Worm (Caenorhabditis elegans) whole organism, mixed stage, embryonic: ENCODE measurements around the gene C16C8.4.

ENCODE experiments used
- M03D4.4 ChIP-seq: sonication (generic microtip); optimal IDR thresholded peaks from 2 replicates; lab custom pipeline; 2017; ENCODE audit warnings: mild to moderate bottlenecking, missing genetic modification characterization, missing compliant biosample characterization
- bed-3 ChIP-seq: fragments of 200-800 bp; sonication (Bioruptor generic); optimal IDR thresholded peaks from 3 replicates; lab custom pipeline; 2018; ENCODE audit warnings: mild to moderate bottlenecking, missing genetic modification characterization, moderate library complexity, missing compliant biosample characterization
- blmp-1 ChIP-seq: fragments of 150-350 bp; optimal IDR thresholded peaks from 2 replicates; lab custom pipeline; 2014; ENCODE audit warnings: missing biosample characterization, missing genetic modification characterization
- ceh-39 ChIP-seq: fragments of 150-350 bp; optimal IDR thresholded peaks from 2 replicates; lab custom pipeline; 2014; ENCODE audit warnings: missing biosample characterization, missing genetic modification characterization
- ceh-43 ChIP-seq: fragments of 200-800 bp; sonication (Bioruptor generic); optimal IDR thresholded peaks from 2 replicates; lab custom pipeline; 2018; ENCODE audit warnings: mild to moderate bottlenecking, missing genetic modification characterization, moderate library complexity, missing compliant biosample characterization
- ceh-83 ChIP-seq: fragments of 200-800 bp; sonication (Bioruptor generic); optimal IDR thresholded peaks from 2 replicates; lab custom pipeline; 2018; ENCODE audit warnings: mild to moderate bottlenecking, missing genetic modification characterization, missing compliant biosample characterization
- ces-1 ChIP-seq: fragments of 150-350 bp; optimal IDR thresholded peaks from 2 replicates; lab custom pipeline; 2014; ENCODE audit warnings: missing biosample characterization, missing genetic modification reagents, missing genetic modification characterization
- cnd-1 ChIP-seq: fragments of 200-800 bp; sonication (Bioruptor generic); optimal IDR thresholded peaks from 2 replicates; lab custom pipeline; 2018; ENCODE audit warnings: mild to moderate bottlenecking, missing genetic modification characterization, missing compliant biosample characterization
- drap-1 ChIP-seq: fragments of 200-800 bp; sonication (Bioruptor generic); optimal IDR thresholded peaks from 3 replicates; lab custom pipeline; 2018; ENCODE audit warnings: mild to moderate bottlenecking, missing genetic modification characterization, missing compliant biosample characterization
- elt-1 ChIP-seq: sonication (generic microtip); optimal IDR thresholded peaks from 2 replicates; lab custom pipeline; 2017; ENCODE audit warnings: missing genetic modification characterization, mild to moderate bottlenecking, missing compliant biosample characterization, antibody characterized with exemption, moderate library complexity, borderline replicate concordance; ENCODE audit not compliant: insufficient read depth
- flh-1 ChIP-seq: fragments of 200-800 bp; sonication (Bioruptor generic); optimal IDR thresholded peaks from 2 replicates; lab custom pipeline; 2018; ENCODE audit warnings: mild to moderate bottlenecking, missing genetic modification characterization, moderate library complexity, missing compliant biosample characterization
- ham-2 ChIP-seq: fragments of 200-800 bp; sonication (Bioruptor generic); optimal IDR thresholded peaks from 2 replicates; lab custom pipeline; 2018; ENCODE audit warnings: mild to moderate bottlenecking, missing genetic modification characterization, missing compliant biosample characterization
- hlh-1 ChIP-seq: fragments of 150-350 bp; optimal IDR thresholded peaks from 2 replicates; lab custom pipeline; 2014; ENCODE audit warnings: missing biosample characterization, missing genetic modification reagents, missing genetic modification characterization
- lin-13 ChIP-seq: fragments of 150-350 bp; optimal IDR thresholded peaks from 2 replicates; lab custom pipeline; 2014; ENCODE audit warnings: missing biosample characterization, missing genetic modification characterization
- lin-32 ChIP-seq: fragments of 200-800 bp; sonication (Bioruptor generic); optimal IDR thresholded peaks from 2 replicates; lab custom pipeline; 2018; ENCODE audit warnings: mild to moderate bottlenecking, missing genetic modification characterization, missing compliant biosample characterization
- lsy-2 ChIP-seq: fragments of 150-350 bp; optimal IDR thresholded peaks from 2 replicates; lab custom pipeline; 2014; ENCODE audit warnings: missing biosample characterization, missing genetic modification characterization
- mab-5 ChIP-seq: fragments of 150-350 bp; optimal IDR thresholded peaks from 2 replicates; lab custom pipeline; 2014; ENCODE audit warnings: missing biosample characterization, missing genetic modification characterization
- mep-1 ChIP-seq: fragments of 150-350 bp; optimal IDR thresholded peaks from 2 replicates; lab custom pipeline; 2017; ENCODE audit warnings: missing biosample characterization, missing genetic modification reagents, missing genetic modification characterization, inconsistent platforms
- mls-2 ChIP-seq: sonication (generic microtip); optimal IDR thresholded peaks from 2 replicates; lab custom pipeline; 2016; ENCODE audit warnings: mild to moderate bottlenecking, missing genetic modification characterization, moderate library complexity, missing compliant biosample characterization
- nhr-2 ChIP-seq: fragments of 150-350 bp; optimal IDR thresholded peaks from 2 replicates; lab custom pipeline; 2014; ENCODE audit warnings: missing biosample characterization, missing genetic modification characterization
- nhr-237 ChIP-seq: fragments of 150-350 bp; optimal IDR thresholded peaks from 2 replicates; lab custom pipeline; 2014; ENCODE audit warnings: missing biosample characterization, missing genetic modification characterization
- nhr-28 ChIP-seq: fragments of 150-350 bp; optimal IDR thresholded peaks from 2 replicates; lab custom pipeline; 2014; ENCODE audit warnings: missing biosample characterization, missing genetic modification characterization
- nhr-76 ChIP-seq: sonication (generic microtip); optimal IDR thresholded peaks from 2 replicates; lab custom pipeline; 2017; ENCODE audit warnings: missing biosample characterization, missing genetic modification characterization
- pha-4 ChIP-seq: fragments of 150-350 bp; optimal IDR thresholded peaks from 2 replicates; lab custom pipeline; 2018; ENCODE audit warnings: missing biosample characterization, missing genetic modification reagents, missing genetic modification characterization
- sem-2 ChIP-seq: fragments of 200-800 bp; sonication (Bioruptor generic); optimal IDR thresholded peaks from 2 replicates; lab custom pipeline; 2018; ENCODE audit warnings: mild to moderate bottlenecking, missing genetic modification characterization, missing compliant biosample characterization
- snpc-4 ChIP-seq: fragments of 150-350 bp; optimal IDR thresholded peaks from 2 replicates; lab custom pipeline; 2014; ENCODE audit warnings: missing biosample characterization, missing genetic modification characterization
- sptf-1 ChIP-seq: sonication (generic microtip); optimal IDR thresholded peaks from 2 replicates; lab custom pipeline; 2017; ENCODE audit warnings: mild to moderate bottlenecking, missing genetic modification characterization, moderate library complexity, missing compliant biosample characterization
- tbx-8 ChIP-seq: fragments of 200-800 bp; sonication (Bioruptor generic); optimal IDR thresholded peaks from 2 replicates; lab custom pipeline; 2018; ENCODE audit warnings: mild to moderate bottlenecking, missing genetic modification characterization, moderate library complexity, missing compliant biosample characterization
- unc-120 ChIP-seq: sonication (generic microtip); optimal IDR thresholded peaks from 2 replicates; lab custom pipeline; 2017; ENCODE audit warnings: missing genetic modification characterization, missing compliant biosample characterization; ENCODE audit not compliant: poor library complexity, severe bottlenecking
- unc-39 ChIP-seq: fragments of 150-350 bp; optimal IDR thresholded peaks from 2 replicates; lab custom pipeline; 2014; ENCODE audit warnings: missing biosample characterization, missing genetic modification characterization
- zip-8 ChIP-seq: fragments of 150-350 bp; optimal IDR thresholded peaks from 2 replicates; lab custom pipeline; 2014; ENCODE audit warnings: missing biosample characterization, missing genetic modification characterization
- ztf-11 ChIP-seq: fragments of 150-350 bp; optimal IDR thresholded peaks from 2 replicates; lab custom pipeline; 2014; ENCODE audit warnings: missing biosample characterization, missing genetic modification characterization

Gene C16C8.4

ce11 chrII:3477171-3477570 is 33.0 kb upstream of the C16C8.4 start, which contains the start of gene fbxb-104:
fbxb-104 (minus strand) TSS chrII:3477271.
- TF ChIP-seq nhr-28 (no peak), lsy-2 (tag; lab: Kevin White, UChicago) (no peak), mab-5 (tag; lab: Kevin White, UChicago) (no peak), mls-2 (tag; lab: Kevin White, UChicago) (no peak), sptf-1 (no peak), tbx-8 (GFP tag; lab: Kevin White, UChicago) (no peak), ceh-83 (GFP tag; lab: Kevin White, UChicago) (no peak), ceh-43 (GFP tag; lab: Kevin White, UChicago) (no peak), ceh-39 (no peak)

ce11 chrII:3476536-3476935 is 32.4 kb upstream of the C16C8.4 start:
- TF ChIP-seq ceh-39, result no peak
- no peak for TF ChIP-seq pha-4 (tag; lab: Kevin White, UChicago)
- TF ChIP-seq elt-1 (tag; lab: Kevin White, UChicago), result no peak
- no peak for TF ChIP-seq drap-1 (GFP tag; lab: Kevin White, UChicago)
- TF ChIP-seq M03D4.4, result no peak
- TF ChIP-seq sem-2 (GFP tag; lab: Kevin White, UChicago), result no peak
- no peak for TF ChIP-seq tbx-8 (GFP tag; lab: Kevin White, UChicago)
- no peak for TF ChIP-seq unc-39 (tag; lab: Kevin White, UChicago)
- TF ChIP-seq ham-2 (GFP tag; lab: Kevin White, UChicago), result no peak
- no peak for TF ChIP-seq nhr-76
- TF ChIP-seq zip-8, result no peak

- no peak for TF ChIP-seq elt-1 (tag; lab: Kevin White, UChicago)
- no peak for TF ChIP-seq sem-2 (GFP tag; lab: Kevin White, UChicago)
- no peak for TF ChIP-seq flh-1 (GFP tag; lab: Kevin White, UChicago)
- no peak for TF ChIP-seq unc-39 (tag; lab: Kevin White, UChicago)
- no peak for TF ChIP-seq ham-2 (GFP tag; lab: Kevin White, UChicago)
- TF ChIP-seq bed-3 (GFP tag; lab: Kevin White, UChicago), result no peak
- TF ChIP-seq blmp-1 (tag; lab: Kevin White, UChicago), result no peak
- no peak for TF ChIP-seq hlh-1 (tag; lab: Kevin White, UChicago)
- TF ChIP-seq unc-120 (tag; lab: Kevin White, UChicago), result no peak
- TF ChIP-seq tbx-8 (GFP tag; lab: Kevin White, UChicago), result no peak
- no peak for TF ChIP-seq ceh-39
- no peak for TF ChIP-seq ceh-43 (GFP tag; lab: Kevin White, UChicago)
- no peak for TF ChIP-seq drap-1 (GFP tag; lab: Kevin White, UChicago)
- no peak for TF ChIP-seq M03D4.4
These were observed 29.6 kb upstream of the C16C8.4 start, which contains the start of gene sdz-32 for ce11 chrII:3473744-3474143. sdz-32 (plus strand) TSS chrII:3474044.

- TF ChIP-seq ztf-11 (tag; lab: Kevin White, UChicago) (no peak), hlh-1 (tag; lab: Kevin White, UChicago) (no peak), ces-1 (GFP tag; lab: Kevin White, UChicago) (no peak), tbx-8 (GFP tag; lab: Kevin White, UChicago) (no peak), bed-3 (GFP tag; lab: Kevin White, UChicago) (no peak), ceh-43 (GFP tag; lab: Kevin White, UChicago) (no peak), cnd-1 (tag; lab: Kevin White, UChicago) (no peak), lsy-2 (tag; lab: Kevin White, UChicago) (no peak), nhr-2 (tag; lab: Kevin White, UChicago) (no peak), mep-1 (tag; lab: Kevin White, UChicago) (no peak), snpc-4 (tag; lab: Kevin White, UChicago) (no peak), M03D4.4 (no peak), lin-13 (tag; lab: Kevin White, UChicago) (no peak), blmp-1 (tag; lab: Kevin White, UChicago) (no peak), drap-1 (GFP tag; lab: Kevin White, UChicago) (no peak), lin-32 (GFP tag; lab: Kevin White, UChicago) (no peak), nhr-237 (tag; lab: Kevin White, UChicago) (no peak), unc-120 (tag; lab: Kevin White, UChicago) (no peak), sem-2 (GFP tag; lab: Kevin White, UChicago) (no peak)
These were observed 28.6 kb upstream of the C16C8.4 start, which contains the start of gene Y49F6B.6 for ce11 chrII:3472817-3473216. Y49F6B.6 (plus strand) TSS chrII:3473117.
